Worm (Caenorhabditis elegans): ENCODE measurements around the gene lin-13.

DNA sequence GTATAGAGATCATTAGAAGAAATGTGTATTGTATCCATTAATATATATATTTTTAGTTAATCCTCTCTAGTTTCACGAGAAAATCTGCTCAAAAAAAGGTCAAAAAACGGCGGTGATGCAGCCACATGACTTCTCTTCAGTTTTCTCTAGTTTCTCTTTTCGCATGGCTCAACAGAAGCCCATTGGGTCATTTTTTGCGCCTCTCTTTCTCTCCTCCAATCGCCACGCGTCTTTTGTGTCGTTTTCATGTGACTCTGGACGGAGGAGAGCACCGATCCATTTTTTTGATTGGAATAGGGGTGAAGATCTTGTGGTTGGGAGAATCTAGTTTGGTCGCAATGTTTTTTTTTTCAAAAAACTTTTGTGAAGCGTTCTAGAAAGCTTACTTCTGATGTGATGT lies 11.6 kb upstream of the lin-13 start:
- TF ChIP-seq zag-1 (tag; optimal IDR thresholded peaks at IDR 0.05) (peak; percentile 67), unc-62 (GFP tag; optimal IDR thresholded peaks at IDR 0.05) (no peak)

All from whole organism, L2 larva.